Worm (Caenorhabditis elegans): Measurements from ENCODE around the gene F14F7.7.

ce11 chrIII:13027949-13028348 is 2.8 kb upstream of the F14F7.7 start:
- TF ChIP-seq lin-32 (GFP tag; optimal IDR thresholded peaks at IDR 0.05) = no peak
- TF ChIP-seq pha-4 (tag; optimal IDR thresholded peaks at IDR 0.05) = no peak
- TF ChIP-seq nhr-237 (tag; optimal IDR thresholded peaks at IDR 0.05) = no peak
- no peak for TF ChIP-seq nhr-12 (tag; optimal IDR thresholded peaks at IDR 0.05)
- TF ChIP-seq unc-62 (GFP tag; optimal IDR thresholded peaks at IDR 0.05) = no peak
- no peak for TF ChIP-seq ztf-11 (tag; optimal IDR thresholded peaks at IDR 0.05)
- TF ChIP-seq snpc-4 (tag; optimal IDR thresholded peaks at IDR 0.05) = no peak
- TF ChIP-seq mep-1 (tag; optimal IDR thresholded peaks at IDR 0.05) = no peak
- TF ChIP-seq nhr-76 (tag; optimal IDR thresholded peaks at IDR 0.05) = no peak
- no peak for TF ChIP-seq blmp-1 (tag; optimal IDR thresholded peaks at IDR 0.05)
- no peak for TF ChIP-seq elt-1 (tag; optimal IDR thresholded peaks at IDR 0.05; ENCODE audit: borderline replicate concordance, insufficient read depth)

Data from whole organism, mixed stage, embryonic.